Worm (Caenorhabditis elegans) whole organism, mixed stage, embryonic: ENCODE measurements around the gene umps-1.

Experiments
- bed-3 ChIP-seq: fragments of 200-800 bp; sonication (Bioruptor generic); optimal IDR thresholded peaks from 3 replicates; lab custom pipeline; 2018; ENCODE audit warnings: mild to moderate bottlenecking, missing genetic modification characterization, moderate library complexity, missing compliant biosample characterization
- ceh-39 ChIP-seq: fragments of 150-350 bp; optimal IDR thresholded peaks from 2 replicates; lab custom pipeline; 2014; ENCODE audit warnings: missing biosample characterization, missing genetic modification characterization
- ceh-83 ChIP-seq: fragments of 200-800 bp; sonication (Bioruptor generic); optimal IDR thresholded peaks from 2 replicates; lab custom pipeline; 2018; ENCODE audit warnings: mild to moderate bottlenecking, missing genetic modification characterization, missing compliant biosample characterization
- ces-1 ChIP-seq: fragments of 150-350 bp; optimal IDR thresholded peaks from 2 replicates; lab custom pipeline; 2014; ENCODE audit warnings: missing biosample characterization, missing genetic modification reagents, missing genetic modification characterization
- cnd-1 ChIP-seq: fragments of 200-800 bp; sonication (Bioruptor generic); optimal IDR thresholded peaks from 2 replicates; lab custom pipeline; 2018; ENCODE audit warnings: mild to moderate bottlenecking, missing genetic modification characterization, missing compliant biosample characterization
- drap-1 ChIP-seq: fragments of 200-800 bp; sonication (Bioruptor generic); optimal IDR thresholded peaks from 3 replicates; lab custom pipeline; 2018; ENCODE audit warnings: mild to moderate bottlenecking, missing genetic modification characterization, missing compliant biosample characterization
- elt-1 ChIP-seq: sonication (generic microtip); optimal IDR thresholded peaks from 2 replicates; lab custom pipeline; 2017; ENCODE audit warnings: missing genetic modification characterization, mild to moderate bottlenecking, missing compliant biosample characterization, antibody characterized with exemption, moderate library complexity, borderline replicate concordance; ENCODE audit not compliant: insufficient read depth
- elt-3 ChIP-seq: fragments of 150-350 bp; optimal IDR thresholded peaks from 2 replicates; lab custom pipeline; 2014; ENCODE audit warnings: missing biosample characterization, missing genetic modification characterization
- flh-1 ChIP-seq: fragments of 200-800 bp; sonication (Bioruptor generic); optimal IDR thresholded peaks from 2 replicates; lab custom pipeline; 2018; ENCODE audit warnings: mild to moderate bottlenecking, missing genetic modification characterization, moderate library complexity, missing compliant biosample characterization
- ham-2 ChIP-seq: fragments of 200-800 bp; sonication (Bioruptor generic); optimal IDR thresholded peaks from 2 replicates; lab custom pipeline; 2018; ENCODE audit warnings: mild to moderate bottlenecking, missing genetic modification characterization, missing compliant biosample characterization
- hlh-1 ChIP-seq: fragments of 150-350 bp; optimal IDR thresholded peaks from 2 replicates; lab custom pipeline; 2014; ENCODE audit warnings: missing biosample characterization, missing genetic modification reagents, missing genetic modification characterization
- lin-13 ChIP-seq: fragments of 150-350 bp; optimal IDR thresholded peaks from 2 replicates; lab custom pipeline; 2014; ENCODE audit warnings: missing biosample characterization, missing genetic modification characterization
- lin-32 ChIP-seq: fragments of 200-800 bp; sonication (Bioruptor generic); optimal IDR thresholded peaks from 2 replicates; lab custom pipeline; 2018; ENCODE audit warnings: mild to moderate bottlenecking, missing genetic modification characterization, missing compliant biosample characterization
- lsy-2 ChIP-seq: fragments of 150-350 bp; optimal IDR thresholded peaks from 2 replicates; lab custom pipeline; 2014; ENCODE audit warnings: missing biosample characterization, missing genetic modification characterization
- mep-1 ChIP-seq: fragments of 150-350 bp; optimal IDR thresholded peaks from 2 replicates; lab custom pipeline; 2017; ENCODE audit warnings: missing biosample characterization, missing genetic modification reagents, missing genetic modification characterization, inconsistent platforms
- mls-2 ChIP-seq: sonication (generic microtip); optimal IDR thresholded peaks from 2 replicates; lab custom pipeline; 2016; ENCODE audit warnings: mild to moderate bottlenecking, missing genetic modification characterization, moderate library complexity, missing compliant biosample characterization
- nhr-12 ChIP-seq: fragments of 150-350 bp; optimal IDR thresholded peaks from 2 replicates; lab custom pipeline; 2014; ENCODE audit warnings: missing biosample characterization, missing genetic modification characterization
- nhr-2 ChIP-seq: fragments of 150-350 bp; optimal IDR thresholded peaks from 2 replicates; lab custom pipeline; 2014; ENCODE audit warnings: missing biosample characterization, missing genetic modification characterization
- nhr-237 ChIP-seq: fragments of 150-350 bp; optimal IDR thresholded peaks from 2 replicates; lab custom pipeline; 2014; ENCODE audit warnings: missing biosample characterization, missing genetic modification characterization
- nhr-28 ChIP-seq: fragments of 150-350 bp; optimal IDR thresholded peaks from 2 replicates; lab custom pipeline; 2014; ENCODE audit warnings: missing biosample characterization, missing genetic modification characterization
- pha-4 ChIP-seq: fragments of 150-350 bp; optimal IDR thresholded peaks from 2 replicates; lab custom pipeline; 2018; ENCODE audit warnings: missing biosample characterization, missing genetic modification reagents, missing genetic modification characterization
- sptf-1 ChIP-seq: sonication (generic microtip); optimal IDR thresholded peaks from 2 replicates; lab custom pipeline; 2017; ENCODE audit warnings: mild to moderate bottlenecking, missing genetic modification characterization, moderate library complexity, missing compliant biosample characterization
- unc-120 ChIP-seq: sonication (generic microtip); optimal IDR thresholded peaks from 2 replicates; lab custom pipeline; 2017; ENCODE audit warnings: missing genetic modification characterization, missing compliant biosample characterization; ENCODE audit not compliant: poor library complexity, severe bottlenecking
- unc-62 ChIP-seq: fragments of 150-350 bp; optimal IDR thresholded peaks from 2 replicates; lab custom pipeline; 2014; ENCODE audit warnings: missing biosample characterization, missing genetic modification reagents, missing genetic modification characterization
- ztf-11 ChIP-seq: fragments of 150-350 bp; optimal IDR thresholded peaks from 2 replicates; lab custom pipeline; 2014; ENCODE audit warnings: missing biosample characterization, missing genetic modification characterization

Gene umps-1

DNA sequence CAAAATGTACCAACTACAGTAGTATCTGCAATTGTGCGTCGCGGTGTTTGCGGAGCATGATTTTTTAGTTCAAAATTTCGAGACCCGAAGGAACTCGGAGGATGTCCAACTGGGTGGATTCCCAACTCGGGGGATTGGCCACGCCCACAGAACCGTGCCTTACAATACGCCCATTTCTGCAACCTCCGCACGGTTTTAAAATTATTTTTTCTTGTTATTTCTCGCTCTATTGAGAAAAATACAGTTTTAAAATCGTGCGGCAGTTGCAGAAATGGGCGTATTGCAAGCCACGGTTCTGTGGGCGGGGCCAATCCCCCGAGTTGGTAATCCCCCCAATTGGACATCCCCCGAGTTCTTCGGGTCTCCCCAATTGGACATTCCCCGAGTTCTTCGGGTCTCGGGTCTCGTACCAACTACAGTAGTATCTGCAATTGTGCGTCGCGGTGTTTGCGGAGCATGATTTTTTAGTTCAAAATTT is 37.2 kb downstream of the umps-1 start:
- TF ChIP-seq lsy-2 (tag; lab: Kevin White, UChicago): peak; percentile 1

DNA sequence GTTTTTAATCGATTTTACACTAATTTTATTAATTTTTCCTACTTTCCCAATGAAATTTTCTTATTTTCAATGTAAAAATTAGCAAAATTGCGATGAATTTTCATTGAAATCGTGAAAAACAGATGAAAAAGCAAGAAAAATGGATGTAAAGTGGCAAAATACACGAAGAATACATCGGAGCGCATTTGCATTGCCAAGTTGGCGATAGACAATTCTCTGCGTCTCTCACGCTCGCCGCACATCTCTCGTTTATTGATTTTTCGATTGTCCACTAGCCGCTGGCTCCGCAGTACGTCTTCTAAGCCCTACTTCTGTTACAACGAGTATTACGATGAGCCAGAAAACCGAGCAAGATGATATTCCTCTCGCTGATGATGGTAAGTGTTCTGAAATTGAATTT is 38.7 kb downstream of the umps-1 start, which contains the start of gene unc-69:
unc-69 (plus strand) TSS at position 185 of the 400 bp plus-strand sequence.
- TF ChIP-seq ces-1 (GFP tag; lab: Kevin White, UChicago) (peak; percentile 60), mep-1 (tag; lab: Kevin White, UChicago) (peak; percentile 30), lsy-2 (tag; lab: Kevin White, UChicago) (peak; percentile 46), unc-120 (tag; lab: Kevin White, UChicago) (peak; percentile 21), mls-2 (tag; lab: Kevin White, UChicago) (no peak), pha-4 (tag; lab: Kevin White, UChicago) (peak; percentile 69), hlh-1 (tag; lab: Kevin White, UChicago) (peak; percentile 44), lin-13 (tag; lab: Kevin White, UChicago) (peak; percentile 21), nhr-237 (tag; lab: Kevin White, UChicago) (no peak)

- no peak for TF ChIP-seq nhr-12 (tag; lab: Kevin White, UChicago)
These were observed 39.3 kb downstream of the umps-1 start, which contains the start of the genes unc-50 and ostf-4 for ce11 chrIII:10318062-10318609. Gene unc-50 (minus strand): TSS chrIII:10318162. Gene ostf-4 (minus strand): TSS chrIII:10318559.

- no peak for TF ChIP-seq drap-1
- TF ChIP-seq flh-1 (GFP tag; lab: Kevin White, UChicago): no peak
- TF ChIP-seq ztf-11 (tag; lab: Kevin White, UChicago): no peak
- no peak for TF ChIP-seq cnd-1
- TF ChIP-seq nhr-12 (tag; lab: Kevin White, UChicago): no peak
- TF ChIP-seq sptf-1 (tag; lab: Kevin White, UChicago): no peak
- TF ChIP-seq bed-3 (GFP tag; lab: Kevin White, UChicago): no peak
- no peak for TF ChIP-seq unc-120 (tag; lab: Kevin White, UChicago)
- no peak for TF ChIP-seq lin-32 (GFP tag; lab: Kevin White, UChicago)
- TF ChIP-seq lsy-2 (tag; lab: Kevin White, UChicago): no peak
- no peak for TF ChIP-seq ham-2 (GFP tag; lab: Kevin White, UChicago)
- TF ChIP-seq ceh-83 (GFP tag; lab: Kevin White, UChicago): no peak
- no peak for TF ChIP-seq unc-62 (GFP tag; lab: Kevin White, UChicago)
- no peak for TF ChIP-seq pha-4 (tag; lab: Kevin White, UChicago)
- TF ChIP-seq nhr-2 (tag; lab: Kevin White, UChicago): no peak
- TF ChIP-seq elt-1 (tag; lab: Kevin White, UChicago): no peak
- no peak for TF ChIP-seq ceh-39 (tag; lab: Kevin White, UChicago)
- TF ChIP-seq mls-2 (tag; lab: Kevin White, UChicago): no peak
- no peak for TF ChIP-seq lin-13 (tag; lab: Kevin White, UChicago)
- TF ChIP-seq, all 35 proteins: peak for 0
These were observed 43.2 kb downstream of the umps-1 start for ce11 chrIII:10314234-10314633.

DNA sequence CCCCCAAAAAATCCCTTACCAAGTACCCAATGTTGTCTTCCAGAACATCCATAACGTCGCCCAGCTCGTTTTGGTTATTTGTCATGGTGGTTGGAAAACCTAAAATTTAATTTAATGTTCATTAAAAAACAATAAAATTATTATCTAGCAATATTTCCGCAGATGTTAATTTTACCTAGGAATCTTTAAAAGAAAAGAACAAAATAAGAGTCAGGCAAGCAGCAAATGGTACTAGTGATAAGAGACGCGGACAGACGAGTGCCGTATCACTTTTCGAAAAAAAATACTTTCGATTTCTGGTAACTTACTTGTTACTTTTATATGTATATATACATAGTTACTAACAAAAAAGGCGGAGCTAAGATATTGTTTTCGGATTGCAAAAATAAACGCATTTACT is 46.4 kb downstream of the umps-1 start, which contains the start of gene T07A5.7:
T07A5.7 (minus strand) TSS at position 101 of the 400 bp plus-strand sequence.
- TF ChIP-seq unc-62 (GFP tag; lab: Kevin White, UChicago) (no peak), flh-1 (GFP tag; lab: Kevin White, UChicago) (no peak), elt-3 (tag; lab: Kevin White, UChicago) (no peak), pha-4 (tag; lab: Kevin White, UChicago) (no peak), hlh-1 (tag; lab: Kevin White, UChicago) (no peak)
- TF ChIP-seq, all 35 proteins: peak for 0

DNA sequence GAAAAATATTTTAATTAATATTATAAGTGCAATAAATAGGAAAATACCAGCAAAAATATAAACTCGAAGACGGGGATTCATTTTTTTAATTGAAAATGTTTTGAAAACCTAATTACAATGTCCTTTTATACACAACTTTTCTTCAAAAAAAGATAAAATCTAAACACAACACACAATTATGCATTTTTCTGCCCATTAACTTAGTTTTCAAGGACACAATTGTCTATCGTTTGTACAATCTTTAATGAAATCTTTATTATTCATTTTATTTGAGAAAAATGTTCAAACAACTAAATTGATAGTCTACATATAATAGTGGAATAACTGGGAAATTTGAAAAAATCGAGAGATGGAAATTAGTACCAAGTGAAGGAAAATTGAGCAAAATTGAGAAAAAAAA is 51.4 kb downstream of the umps-1 start, which contains the start of gene T07A5.1:
T07A5.1 (minus strand) TSS at position 149 of the 400 bp plus-strand sequence.
- no peak for TF ChIP-seq drap-1
- no peak for TF ChIP-seq nhr-28 (tag; lab: Kevin White, UChicago)
- TF ChIP-seq lin-32 (GFP tag; lab: Kevin White, UChicago): no peak
- TF ChIP-seq ceh-39 (tag; lab: Kevin White, UChicago): no peak
- no peak for TF ChIP-seq mep-1 (tag; lab: Kevin White, UChicago)
- TF ChIP-seq nhr-12 (tag; lab: Kevin White, UChicago): no peak
- no peak for TF ChIP-seq nhr-237 (tag; lab: Kevin White, UChicago)
- TF ChIP-seq elt-3 (tag; lab: Kevin White, UChicago): no peak
- no peak for TF ChIP-seq ces-1 (GFP tag; lab: Kevin White, UChicago)
- no peak for TF ChIP-seq unc-120 (tag; lab: Kevin White, UChicago)
- TF ChIP-seq lsy-2 (tag; lab: Kevin White, UChicago): no peak
